Fruit fly (Drosophila melanogaster) whole organism: Measurements from ENCODE around the gene CG5446.

Experiments
- Dll ChIP-seq: fragments of >200 bp; optimal IDR thresholded peaks from 2 replicates; lab custom pipeline; 2017
- EcR ChIP-seq, 2 experiments: fragments of >200 bp; optimal IDR thresholded peaks; 2 replicates each; lab custom pipeline; 2017; ENCODE audit warnings: missing biosample characterization in 2 of 2, missing genetic modification characterization in 2 of 2, missing genetic modification reagents in 2 of 2
- pan ChIP-seq: fragments of >200 bp; optimal IDR thresholded peaks from 2 replicates; lab custom pipeline; 2017
- usp ChIP-seq: fragments of >200 bp; optimal IDR thresholded peaks from 2 replicates; lab custom pipeline; 2017; ENCODE audit warnings: missing biosample characterization, missing genetic modification characterization, mixed read lengths

DNA sequence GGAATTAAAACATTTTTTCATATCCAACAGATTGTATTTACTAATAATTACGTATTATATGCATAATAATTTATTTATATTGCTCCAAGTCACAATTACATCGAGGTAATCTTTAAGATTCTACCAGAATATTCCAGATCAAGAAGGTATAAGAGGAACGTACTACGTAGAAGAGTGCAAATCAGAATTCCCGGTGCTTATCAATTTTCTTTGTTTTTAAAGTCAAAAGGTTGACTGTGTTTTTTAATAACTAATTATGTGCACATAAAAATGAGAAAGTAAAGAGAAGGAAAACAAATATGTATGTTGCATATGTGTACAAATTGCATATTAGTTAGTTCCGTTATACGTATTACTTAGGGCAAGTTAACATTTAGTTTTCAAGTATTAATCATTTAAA is 6.3 kb downstream of the CG5446 start:
- TF ChIP-seq pan (lab: Kevin White, UChicago) (no peak), usp (no peak), Dll (lab: Kevin White, UChicago) (no peak), EcR (GFP tag; optimal IDR thresholded peaks at IDR 0.05; lab: Kevin White, UChicago) (no peak)
